Worm (Caenorhabditis elegans) whole organism, L2 larva: ENCODE data around the gene Y39A1A.21.

Source experiments
- ZK546.5 ChIP-seq: sonication (generic microtip); optimal IDR thresholded peaks from 2 replicates; lab custom pipeline; 2017; ENCODE audit warnings: missing biosample characterization, missing genetic modification characterization
- elt-3 ChIP-seq: sonication (generic microtip); optimal IDR thresholded peaks from 2 replicates; lab custom pipeline; 2017; ENCODE audit warnings: missing biosample characterization, missing genetic modification characterization
- sma-3 ChIP-seq: sonication (generic microtip); optimal IDR thresholded peaks from 2 replicates; lab custom pipeline; 2016; ENCODE audit warnings: missing genetic modification reagents, missing genetic modification characterization, missing compliant biosample characterization

- TF ChIP-seq sma-3 (peak; percentile 86), elt-3 (tag; lab: Kevin White, UChicago) (no peak), ZK546.5 (no peak)
Measured at ce11 chrIII:10717479-10717878, 10.7 kb upstream of the Y39A1A.21 start.
